Fruit fly (Drosophila melanogaster): ENCODE measurements around the gene Hsp23.

The Hsp23 gene

DNA sequence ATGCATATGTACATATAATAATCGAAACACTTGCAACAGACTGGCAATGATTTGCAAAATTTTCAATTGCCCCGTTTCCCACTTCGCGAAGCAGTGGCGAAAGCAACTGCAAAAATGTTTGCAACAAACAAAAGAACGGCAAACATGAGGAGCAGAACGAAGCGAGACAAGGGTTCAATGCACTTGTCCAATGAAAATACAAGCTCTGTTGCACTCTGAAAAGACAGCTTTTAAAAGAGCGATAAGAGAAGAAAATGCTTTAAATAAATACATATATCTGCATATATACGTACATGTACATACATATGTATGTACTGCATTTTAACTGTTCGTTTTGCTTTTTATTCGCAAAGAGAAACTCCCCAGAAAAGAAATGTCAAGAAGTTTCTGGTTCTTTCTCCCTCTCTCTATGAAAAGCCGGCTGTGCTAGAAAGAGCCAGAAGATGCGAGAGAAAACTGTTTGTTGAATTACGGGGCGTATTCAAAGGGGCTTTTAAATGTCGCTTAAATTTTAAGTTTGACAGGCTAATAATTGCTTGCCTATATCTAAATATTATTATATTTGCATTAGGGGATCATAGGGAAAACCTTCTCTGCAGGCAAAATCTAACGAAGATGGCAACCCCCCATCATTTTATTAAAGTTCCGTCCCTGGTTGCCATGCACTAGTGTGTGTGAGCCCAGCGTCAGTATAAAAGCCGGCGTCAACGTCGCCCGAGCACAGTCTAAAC lies 1.8 kb downstream of the Hsp23 start, which contains the start of gene Hsp27 (continued):
- TF ChIP-seq Sox14 (GFP tag; optimal IDR thresholded peaks at IDR 0.05) (peak; percentile 100), CG10631 (GFP tag; optimal IDR thresholded peaks at IDR 0.05) (peak; percentile 100), CG3032 (tag; optimal IDR thresholded peaks at IDR 0.05) (peak; percentile 100), CG6792 (GFP tag; optimal IDR thresholded peaks at IDR 0.05) (peak; percentile 100), achi (GFP tag; optimal IDR thresholded peaks at IDR 0.05) (peak; percentile 99), salr (GFP tag; optimal IDR thresholded peaks at IDR 0.05) (peak; percentile 99 to 100), CG8319 (GFP tag; optimal IDR thresholded peaks at IDR 0.05) (peak; percentile 100), CG6854 (GFP tag; optimal IDR thresholded peaks at IDR 0.05) (peak; percentile 100), net (GFP tag; optimal IDR thresholded peaks at IDR 0.05) (peak; percentile 100), fd85E (GFP tag; optimal IDR thresholded peaks at IDR 0.05) (peak; percentile 99)

DNA sequence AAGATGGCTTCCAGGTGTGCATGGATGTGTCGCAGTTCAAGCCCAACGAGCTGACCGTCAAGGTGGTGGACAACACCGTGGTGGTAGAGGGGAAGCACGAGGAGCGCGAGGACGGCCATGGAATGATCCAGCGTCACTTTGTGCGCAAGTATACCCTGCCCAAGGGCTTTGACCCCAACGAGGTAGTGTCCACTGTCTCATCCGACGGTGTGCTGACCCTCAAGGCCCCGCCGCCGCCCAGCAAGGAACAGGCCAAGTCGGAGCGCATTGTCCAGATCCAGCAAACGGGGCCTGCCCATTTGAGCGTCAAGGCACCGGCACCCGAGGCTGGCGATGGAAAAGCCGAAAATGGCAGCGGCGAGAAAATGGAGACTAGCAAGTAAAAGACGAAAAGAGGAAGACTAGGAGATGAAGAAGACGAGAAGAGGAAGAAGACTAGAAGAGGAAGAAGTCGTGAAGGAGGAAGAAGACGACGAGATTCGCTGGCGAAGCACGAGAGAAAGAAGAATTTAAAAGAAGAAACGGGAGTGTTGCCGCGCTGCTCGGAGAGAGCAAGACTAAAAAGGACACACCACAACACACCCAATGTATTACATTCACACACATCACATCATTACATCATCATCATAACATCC lies 2.9 kb downstream of the Hsp23 start:
- TF ChIP-seq Eip78C (GFP tag) (no peak), dsx (GFP tag; optimal IDR thresholded peaks at IDR 0.05; ENCODE audit: poor library complexity, severe bottlenecking) (no peak), CG8119 (GFP tag; IDR thresholded peaks at IDR 0.05) (no peak), Hr4 (GFP tag; optimal IDR thresholded peaks at IDR 0.05) (no peak), CG6163 (GFP tag; IDR thresholded peaks at IDR 0.05) (no peak), CG7368 (GFP tag; optimal IDR thresholded peaks at IDR 0.05) (no peak), CG9139 (GFP tag; optimal IDR thresholded peaks at IDR 0.05) (no peak), achi (GFP tag; optimal IDR thresholded peaks at IDR 0.05) (no peak)

- TF ChIP-seq pdm3 (GFP tag; optimal IDR thresholded peaks at IDR 0.05) (no peak), Sox15 (GFP tag; optimal IDR thresholded peaks at IDR 0.05) (no peak), svp (GFP tag) (peak; percentile 78), CG6854 (GFP tag; optimal IDR thresholded peaks at IDR 0.05) (no peak), OdsH (GFP tag; optimal IDR thresholded peaks at IDR 0.05) (no peak)
Measured at dm6 chr3L:9391340-9391980, 9.8 kb downstream of the Hsp23 start.

- no peak for TF ChIP-seq Sox15 (GFP tag; optimal IDR thresholded peaks at IDR 0.05)
- no peak for TF ChIP-seq eg (GFP tag; IDR thresholded peaks at IDR 0.05)
- TF ChIP-seq Eip78C (GFP tag) = peak; percentile 29
- no peak for TF ChIP-seq dsx (GFP tag; optimal IDR thresholded peaks at IDR 0.05; ENCODE audit: poor library complexity, severe bottlenecking)
- no peak for TF ChIP-seq Smox (GFP tag; optimal IDR thresholded peaks at IDR 0.05)
Measured at dm6 chr3L:9396038-9396437, 14.4 kb downstream of the Hsp23 start.

dm6 chr3L:9396704-9397103 lies 15.0 kb downstream of the Hsp23 start:
- TF ChIP-seq ss (GFP tag; optimal IDR thresholded peaks at IDR 0.05) = peak in 1 of 2 experiments; percentile 19
- no peak for TF ChIP-seq lz (GFP tag; optimal IDR thresholded peaks at IDR 0.05)
- TF ChIP-seq CG1621 (tag; optimal IDR thresholded peaks at IDR 0.05) = peak; percentile 76
- peak; percentile 21 for TF ChIP-seq Sox14 (GFP tag; optimal IDR thresholded peaks at IDR 0.05)
- peak; percentile 40 for TF ChIP-seq svp (GFP tag)
- TF ChIP-seq vri (GFP tag; optimal IDR thresholded peaks at IDR 0.05) = no peak

DNA sequence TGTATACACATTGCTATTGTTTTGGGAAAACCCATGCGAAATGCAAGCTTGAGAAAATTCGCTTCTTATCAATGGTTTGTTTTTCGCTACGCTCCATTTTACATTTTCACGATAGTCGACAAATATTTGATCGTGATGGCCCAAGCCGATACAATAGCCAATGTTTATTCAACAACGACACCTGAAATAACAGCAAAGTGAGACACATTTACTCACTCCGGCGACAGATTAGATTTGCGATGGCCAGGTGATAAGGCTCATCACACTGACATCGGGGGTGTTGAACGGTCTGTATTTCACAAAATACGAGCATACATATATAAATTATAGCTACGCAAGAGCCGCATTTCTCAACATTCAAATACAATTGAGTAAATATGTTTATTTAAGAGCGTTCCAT lies 15.5 kb downstream of the Hsp23 start:
- TF ChIP-seq Ets21C (GFP tag; optimal IDR thresholded peaks at IDR 0.05) (no peak), Ets96B (tag; optimal IDR thresholded peaks at IDR 0.05) (no peak), CG10631 (GFP tag; optimal IDR thresholded peaks at IDR 0.05) (peak; percentile 16), cyc (GFP tag; optimal IDR thresholded peaks at IDR 0.05) (no peak), CG11294 (GFP tag; IDR thresholded peaks at IDR 0.05) (no peak), svp (GFP tag) (peak; percentile 45), lz (GFP tag; optimal IDR thresholded peaks at IDR 0.05) (no peak), eg (GFP tag; IDR thresholded peaks at IDR 0.05) (no peak), CG8319 (GFP tag; optimal IDR thresholded peaks at IDR 0.05) (no peak), topi (GFP tag; optimal IDR thresholded peaks at IDR 0.05) (no peak), CG7368 (GFP tag; optimal IDR thresholded peaks at IDR 0.05) (peak; percentile 1), Hr4 (GFP tag; optimal IDR thresholded peaks at IDR 0.05) (no peak), dac (GFP tag; optimal IDR thresholded peaks at IDR 0.05) (no peak), spab (GFP tag; optimal IDR thresholded peaks at IDR 0.05) (peak; percentile 23), vri (GFP tag; optimal IDR thresholded peaks at IDR 0.05) (peak; percentile 40), Blimp-1 (GFP tag; optimal IDR thresholded peaks at IDR 0.05) (no peak), CG6854 (GFP tag; optimal IDR thresholded peaks at IDR 0.05) (no peak), CG15336 (GFP tag; IDR thresholded peaks at IDR 0.05) (no peak), Met (GFP tag; optimal IDR thresholded peaks at IDR 0.05) (no peak), CG8119 (GFP tag; IDR thresholded peaks at IDR 0.05) (0 out of 3 replicates have a peak, but pooled peaks have one; percentile 22), CG3919 (GFP tag; optimal IDR thresholded peaks at IDR 0.05) (no peak)
